Worm (Caenorhabditis elegans): Measurements from ENCODE around the gene tkr-3.

tkr-3 gene

DNA sequence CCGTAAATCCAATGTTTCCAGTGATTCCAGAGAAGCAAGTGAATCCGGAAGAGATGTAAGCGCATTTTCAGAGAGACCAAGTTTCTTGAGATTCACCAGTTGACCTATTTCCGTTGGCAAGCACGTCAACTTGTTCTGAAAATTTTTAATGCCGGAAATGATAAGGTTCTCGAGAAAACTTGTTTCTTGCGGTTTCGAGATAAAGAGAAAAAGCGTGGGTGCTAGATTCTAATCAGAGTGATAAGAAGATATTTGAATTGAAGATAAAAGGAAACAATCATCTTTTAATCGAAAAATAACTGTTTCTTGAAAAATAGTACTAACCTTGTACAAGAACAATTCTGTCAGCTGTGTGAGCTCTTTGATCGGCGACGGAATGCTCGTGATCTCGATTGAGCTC is 9.9 kb upstream of the tkr-3 start:
- TF ChIP-seq ama-1 (optimal IDR thresholded peaks at IDR 0.05) (no peak), hmbx-1 (tag; optimal IDR thresholded peaks at IDR 0.05) (no peak), aly-1 (tag; optimal IDR thresholded peaks at IDR 0.05) (no peak), hnd-1 (tag; optimal IDR thresholded peaks at IDR 0.05) (no peak), flt-1 (GFP tag; IDR thresholded peaks at IDR 0.05) (no peak)

DNA sequence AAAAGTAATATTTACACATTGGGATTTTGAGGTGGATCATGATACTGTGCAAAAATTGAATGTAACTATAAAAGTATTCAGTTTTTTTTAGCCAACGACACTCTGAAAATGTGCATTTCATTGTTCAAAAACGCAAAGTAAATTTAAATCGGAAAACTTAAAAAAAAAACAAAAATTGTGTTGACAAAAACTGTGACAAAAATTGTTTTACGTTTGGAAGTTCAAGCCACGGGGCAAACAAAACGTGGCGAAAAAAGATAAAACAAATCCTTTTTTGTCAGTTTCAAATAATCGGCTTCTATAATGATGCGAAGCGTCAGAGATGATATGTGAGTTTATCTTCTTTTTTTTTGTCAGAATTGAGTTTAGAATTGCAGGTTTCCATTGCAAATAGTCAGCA is 10.4 kb downstream of the tkr-3 start, which contains the start of gene AC7.3:
Gene AC7.3, plus strand, starts transcription at position 301 of the 400 bp plus-strand sequence.
- TF ChIP-seq hmg-4 (GFP tag; optimal IDR thresholded peaks at IDR 0.05), result no peak
- no peak for TF ChIP-seq sea-1 (GFP tag; conservative IDR thresholded peaks at IDR 0.05)
- no peak for TF ChIP-seq ceh-36 (tag; optimal IDR thresholded peaks at IDR 0.05)
- TF ChIP-seq ceh-13 (GFP tag; optimal IDR thresholded peaks at IDR 0.05), result no peak
- TF ChIP-seq flt-1 (GFP tag; IDR thresholded peaks at IDR 0.05), result no peak
- no peak for TF ChIP-seq ets-7 (tag; optimal IDR thresholded peaks at IDR 0.05)
- TF ChIP-seq tbx-37 (GFP tag; conservative IDR thresholded peaks at IDR 0.05), result no peak
- TF ChIP-seq tra-4 (tag; optimal IDR thresholded peaks at IDR 0.05), result no peak

DNA sequence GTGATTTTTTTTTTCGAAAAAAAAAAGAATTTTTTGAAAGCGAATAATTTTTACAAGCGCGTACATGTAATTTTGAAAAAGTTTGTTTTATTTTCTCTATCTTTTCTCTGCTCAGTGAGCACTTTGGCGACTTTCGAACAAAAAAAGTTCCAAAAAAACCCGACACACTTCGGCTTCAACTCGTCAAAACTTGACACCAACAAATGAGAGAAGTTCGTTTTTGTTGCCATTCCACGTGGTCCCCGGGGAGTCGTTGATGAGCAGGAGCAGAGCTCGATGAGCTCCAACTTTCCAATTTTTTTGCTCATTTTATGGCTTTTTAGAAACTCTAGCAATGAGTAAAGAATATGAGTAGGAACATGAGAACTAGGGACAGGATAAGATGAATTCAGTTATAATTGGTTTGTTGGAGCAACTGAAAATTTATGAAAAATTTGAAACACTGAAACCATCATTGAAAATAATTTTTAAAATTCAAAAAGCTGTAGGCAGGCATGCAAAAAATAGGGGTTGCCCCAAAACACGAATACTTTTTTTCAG is 11.4 kb downstream of the tkr-3 start:
- TF ChIP-seq B0310.2 (tag; optimal IDR thresholded peaks at IDR 0.05) (no peak), ceh-13 (GFP tag; optimal IDR thresholded peaks at IDR 0.05) (no peak), ceh-36 (tag; optimal IDR thresholded peaks at IDR 0.05) (no peak), sea-1 (GFP tag; conservative IDR thresholded peaks at IDR 0.05) (no peak), hmg-4 (GFP tag; optimal IDR thresholded peaks at IDR 0.05) (no peak), pes-1 (GFP tag; IDR thresholded peaks at IDR 0.05) (no peak)

DNA sequence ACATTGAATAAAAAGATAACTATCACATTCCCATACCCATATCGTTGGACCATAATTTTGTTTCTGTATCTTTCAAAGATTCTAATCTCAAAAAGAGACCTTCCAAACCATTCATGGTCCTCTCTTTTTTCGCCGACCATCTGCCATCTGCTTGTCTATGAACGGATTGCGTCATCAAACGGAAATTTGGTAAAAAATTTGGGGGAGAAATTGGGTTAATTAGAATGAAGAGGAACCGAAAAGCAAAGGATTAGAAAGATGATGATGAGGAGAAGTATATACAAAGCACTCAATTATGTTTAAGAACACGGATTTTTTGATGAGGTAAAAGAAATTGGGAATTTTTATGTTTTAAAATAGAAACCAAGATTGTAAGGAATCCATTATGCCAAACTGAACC is 12.0 kb downstream of the tkr-3 start:
- TF ChIP-seq hnd-1 (tag; optimal IDR thresholded peaks at IDR 0.05), result no peak
- no peak for TF ChIP-seq tbx-37 (GFP tag; conservative IDR thresholded peaks at IDR 0.05)
- TF ChIP-seq hmg-4 (GFP tag; optimal IDR thresholded peaks at IDR 0.05), result no peak
- TF ChIP-seq hmbx-1 (tag; optimal IDR thresholded peaks at IDR 0.05), result no peak
- no peak for TF ChIP-seq pes-1 (GFP tag; IDR thresholded peaks at IDR 0.05)
- TF ChIP-seq aly-1 (tag; optimal IDR thresholded peaks at IDR 0.05), result no peak
- TF ChIP-seq ama-1 (optimal IDR thresholded peaks at IDR 0.05), result no peak
- no peak for TF ChIP-seq flt-1 (GFP tag; IDR thresholded peaks at IDR 0.05)
- TF ChIP-seq scrt-1 (GFP tag; IDR thresholded peaks at IDR 0.05), result no peak
- no peak for TF ChIP-seq tra-4 (tag; optimal IDR thresholded peaks at IDR 0.05)
- no peak for TF ChIP-seq ets-7 (tag; optimal IDR thresholded peaks at IDR 0.05)

DNA sequence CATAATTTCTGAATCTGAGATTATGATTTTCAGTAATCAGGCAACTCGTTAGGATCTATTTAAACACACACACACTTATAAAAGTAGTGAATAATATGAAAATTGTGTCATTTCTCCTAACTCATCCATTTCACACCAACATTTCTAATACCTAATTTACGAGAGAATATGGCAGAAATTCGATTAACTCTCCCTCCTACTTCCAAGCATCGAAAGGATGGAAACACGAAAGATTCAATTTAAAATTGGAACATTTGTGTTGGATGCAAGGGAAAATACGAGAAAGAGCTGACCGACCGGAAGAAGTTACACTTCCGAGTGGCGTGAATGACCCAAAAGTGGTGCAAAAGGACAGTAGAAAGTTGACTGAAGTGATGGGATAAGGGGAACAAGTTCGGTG is 12.9 kb downstream of the tkr-3 start:
- TF ChIP-seq pes-1 (GFP tag; IDR thresholded peaks at IDR 0.05) (no peak), hnd-1 (tag; optimal IDR thresholded peaks at IDR 0.05) (no peak), tra-4 (tag; optimal IDR thresholded peaks at IDR 0.05) (no peak), hmbx-1 (tag; optimal IDR thresholded peaks at IDR 0.05) (no peak), aly-1 (tag; optimal IDR thresholded peaks at IDR 0.05) (no peak), tbx-11 (GFP tag; IDR thresholded peaks at IDR 0.05) (no peak), B0310.2 (tag; optimal IDR thresholded peaks at IDR 0.05) (no peak), sea-1 (GFP tag; conservative IDR thresholded peaks at IDR 0.05) (no peak), F13C5.2 (tag; optimal IDR thresholded peaks at IDR 0.05) (no peak), tbx-37 (GFP tag; conservative IDR thresholded peaks at IDR 0.05) (no peak), scrt-1 (GFP tag; IDR thresholded peaks at IDR 0.05) (no peak)

DNA sequence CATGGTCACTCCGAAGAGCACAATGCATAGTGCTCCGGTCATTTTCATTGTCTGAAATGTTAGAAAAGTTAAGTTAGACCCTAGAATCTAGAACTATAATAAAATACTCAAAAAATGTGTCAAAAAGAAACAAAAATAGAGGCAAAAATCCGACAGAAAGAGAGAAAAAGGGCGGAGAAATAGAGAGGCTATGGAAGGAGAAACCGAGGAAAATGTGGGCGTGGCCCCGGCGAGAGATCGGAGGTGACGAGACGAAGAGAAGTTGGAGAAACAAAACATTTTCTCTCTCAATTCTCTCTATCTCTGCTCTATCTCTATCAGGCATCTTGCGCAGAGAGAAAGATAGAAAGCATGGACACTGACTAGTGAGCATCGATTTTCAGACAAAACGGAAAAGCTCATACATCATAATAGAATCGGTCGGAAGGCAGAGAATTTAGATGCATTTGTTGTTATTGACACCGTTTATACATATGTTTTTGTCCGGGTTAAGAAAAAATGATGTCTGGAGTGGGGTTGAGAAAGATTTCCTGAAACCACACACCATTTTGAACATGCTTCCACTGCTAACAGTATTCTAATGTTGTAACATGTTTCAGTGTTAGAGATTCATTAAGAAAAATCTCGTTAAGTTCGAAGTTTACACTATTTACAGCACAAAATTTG is 18.5 kb downstream of the tkr-3 start, which contains the start of gene C02B10.3:
Gene C02B10.3, minus strand, starts transcription at position 51 of the 666 bp plus-strand sequence.
- TF ChIP-seq flt-1 (GFP tag; IDR thresholded peaks at IDR 0.05) (no peak), hmg-4 (GFP tag; optimal IDR thresholded peaks at IDR 0.05) (no peak), aly-1 (tag; optimal IDR thresholded peaks at IDR 0.05) (no peak), tbx-37 (GFP tag; conservative IDR thresholded peaks at IDR 0.05) (no peak), tbx-11 (GFP tag; IDR thresholded peaks at IDR 0.05) (no peak)

DNA sequence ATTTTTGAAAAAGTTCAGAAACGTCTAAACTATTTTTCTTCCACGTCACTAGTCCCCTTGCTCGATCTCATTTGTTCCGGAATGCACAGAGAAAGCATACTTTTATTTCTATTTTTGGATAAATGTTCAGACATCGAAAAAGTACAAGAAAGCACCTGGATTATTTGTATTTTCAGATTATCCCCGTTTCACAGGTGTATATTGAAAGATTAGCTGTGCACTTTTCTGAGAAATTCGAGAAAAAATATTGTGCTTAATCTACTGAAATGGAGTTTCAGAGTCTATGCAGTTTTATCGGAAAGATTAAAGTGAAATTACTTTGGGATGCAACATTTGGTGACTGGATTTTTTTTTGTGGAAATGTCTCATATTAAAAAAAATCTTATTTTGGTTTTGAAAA is 19.9 kb downstream of the tkr-3 start:
- no peak for TF ChIP-seq pes-1 (GFP tag; IDR thresholded peaks at IDR 0.05)
- TF ChIP-seq hmg-4 (GFP tag; optimal IDR thresholded peaks at IDR 0.05), result no peak
- TF ChIP-seq ceh-36 (tag; optimal IDR thresholded peaks at IDR 0.05), result no peak
- no peak for TF ChIP-seq tbx-11 (GFP tag; IDR thresholded peaks at IDR 0.05)
- no peak for TF ChIP-seq scrt-1 (GFP tag; IDR thresholded peaks at IDR 0.05)
- TF ChIP-seq ets-7 (tag; optimal IDR thresholded peaks at IDR 0.05), result no peak
- TF ChIP-seq tra-4 (tag; optimal IDR thresholded peaks at IDR 0.05), result no peak
- no peak for TF ChIP-seq ama-1 (optimal IDR thresholded peaks at IDR 0.05)
- no peak for TF ChIP-seq flt-1 (GFP tag; IDR thresholded peaks at IDR 0.05)
- no peak for TF ChIP-seq tbx-37 (GFP tag; conservative IDR thresholded peaks at IDR 0.05)
- TF ChIP-seq F13C5.2 (tag; optimal IDR thresholded peaks at IDR 0.05), result no peak
- TF ChIP-seq ceh-13 (GFP tag; optimal IDR thresholded peaks at IDR 0.05), result no peak
- TF ChIP-seq hnd-1 (tag; optimal IDR thresholded peaks at IDR 0.05), result no peak
- TF ChIP-seq aly-1 (tag; optimal IDR thresholded peaks at IDR 0.05), result no peak

DNA sequence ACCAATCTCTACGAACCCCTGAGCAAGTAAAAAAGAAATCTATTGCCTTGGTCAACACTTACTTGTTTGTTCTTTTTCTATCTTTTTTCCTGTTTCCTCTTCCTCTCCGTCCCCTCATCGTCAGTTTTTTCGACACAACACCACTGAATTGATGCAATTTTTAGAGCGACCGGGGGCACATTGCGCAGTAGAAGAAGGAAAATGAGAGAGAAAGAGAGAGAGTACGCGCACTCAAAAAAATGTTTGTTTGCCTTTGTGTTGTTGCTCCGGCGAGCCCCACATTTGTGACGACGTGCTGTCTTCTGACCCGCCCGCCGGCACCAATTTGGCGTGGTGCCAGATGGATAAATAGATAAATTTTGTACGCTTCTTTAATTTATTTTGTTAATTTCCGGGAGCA is 21.8 kb downstream of the tkr-3 start:
- TF ChIP-seq ceh-36 (tag; optimal IDR thresholded peaks at IDR 0.05), result no peak

DNA sequence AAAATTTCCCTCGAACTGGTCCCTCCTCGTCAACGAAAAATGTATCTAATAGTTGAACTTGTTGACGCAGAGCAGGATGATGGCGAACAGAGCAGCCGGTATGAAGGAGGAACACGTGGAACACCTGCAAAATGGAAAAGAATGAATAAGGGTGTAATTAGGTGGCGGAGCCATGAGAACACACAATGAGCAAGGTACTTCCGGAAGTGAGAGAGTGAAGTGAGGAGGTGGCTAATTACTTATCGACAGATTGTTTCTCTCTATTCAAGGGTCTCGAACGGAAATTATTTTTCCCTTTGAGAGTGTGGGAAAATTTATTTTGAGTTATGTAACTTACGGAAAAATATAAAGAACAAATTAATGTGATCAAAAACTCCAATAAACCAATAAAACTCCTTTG is 28.4 kb downstream of the tkr-3 start:
- TF ChIP-seq ceh-13 (GFP tag; optimal IDR thresholded peaks at IDR 0.05), result no peak
